Fruit fly (Drosophila melanogaster) whole organism, larva: Measurements from ENCODE around the gene aux.

ENCODE experiments used
- noc ChIP-seq: fragments of 200-800 bp; sonication (Bioruptor generic); optimal IDR thresholded peaks from 3 replicates; lab custom pipeline; 2019; ENCODE audit warnings: missing biosample characterization, mild to moderate bottlenecking, missing genetic modification characterization, moderate library complexity

The aux gene

dm6 chr3R:4228426-4228825, 16.8 kb downstream of the aux start:
- no peak for TF ChIP-seq noc (tag; lab: Kevin White, UChicago)

- TF ChIP-seq noc (tag; lab: Kevin White, UChicago): peak; percentile 87
Measured at dm6 chr3R:4229137-4229764, 17.7 kb downstream of the aux start, which contains the start of gene DhpD. Gene DhpD, minus strand, starts transcription at chr3R:4229238.

dm6 chr3R:4232139-4233017, 20.8 kb downstream of the aux start, which contains the start of gene CG14641:
Gene CG14641, minus strand, starts transcription at chr3R:4232342.
- TF ChIP-seq noc (tag; lab: Kevin White, UChicago): no peak

- TF ChIP-seq noc (tag; lab: Kevin White, UChicago): no peak
Measured at dm6 chr3R:4233018-4233385, 21.4 kb downstream of the aux start, which contains the start of gene abs. Gene abs, plus strand, starts transcription at chr3R:4233047.

- TF ChIP-seq noc (tag; lab: Kevin White, UChicago): peak; percentile 49
Measured at dm6 chr3R:4234991-4235553, 23.5 kb downstream of the aux start, which contains the start of gene Gel. Gene Gel, plus strand, starts transcription at chr3R:4235217.

- no peak for TF ChIP-seq noc (tag; lab: Kevin White, UChicago)
Measured at dm6 chr3R:4236534-4236933, 25.0 kb downstream of the aux start.

- TF ChIP-seq noc (tag; lab: Kevin White, UChicago): no peak
Measured at dm6 chr3R:4241776-4242175, 30.2 kb downstream of the aux start.

dm6 chr3R:4242209-4242887, 30.8 kb downstream of the aux start, which contains the start of gene CG14642:
Gene CG14642, minus strand, starts transcription at chr3R:4242717.
- TF ChIP-seq noc (tag; lab: Kevin White, UChicago): no peak

- no peak for TF ChIP-seq noc (tag; lab: Kevin White, UChicago)
Measured at dm6 chr3R:4243096-4243940, 31.7 kb downstream of the aux start, which contains the start of gene CG34305. Gene CG34305, minus strand, starts transcription at chr3R:4243146.

dm6 chr3R:4246578-4247070, 35.0 kb downstream of the aux start, which contains the start of gene TwdlF:
Gene TwdlF, plus strand, starts transcription at chr3R:4247020.
- TF ChIP-seq noc (tag; lab: Kevin White, UChicago): no peak

- TF ChIP-seq noc (tag; lab: Kevin White, UChicago): no peak
Measured at dm6 chr3R:4249947-4250346, 38.4 kb downstream of the aux start.

dm6 chr3R:4251241-4251640, 39.7 kb downstream of the aux start, which contains the start of gene TwdlG:
Gene TwdlG, minus strand, starts transcription at chr3R:4251341.
- TF ChIP-seq noc (tag; lab: Kevin White, UChicago): no peak

- TF ChIP-seq noc (tag; lab: Kevin White, UChicago): no peak
Measured at dm6 chr3R:4252943-4253342, 41.4 kb downstream of the aux start, which contains the start of gene CG14644. Gene CG14644, minus strand, starts transcription at chr3R:4253043.

dm6 chr3R:4254408-4254807, 42.8 kb downstream of the aux start, which contains the start of gene TwdlV:
Gene TwdlV, plus strand, starts transcription at chr3R:4254708.
- no peak for TF ChIP-seq noc (tag; lab: Kevin White, UChicago)
